Worm (Caenorhabditis elegans): Measurements from ENCODE around the gene spv-1.

DNA sequence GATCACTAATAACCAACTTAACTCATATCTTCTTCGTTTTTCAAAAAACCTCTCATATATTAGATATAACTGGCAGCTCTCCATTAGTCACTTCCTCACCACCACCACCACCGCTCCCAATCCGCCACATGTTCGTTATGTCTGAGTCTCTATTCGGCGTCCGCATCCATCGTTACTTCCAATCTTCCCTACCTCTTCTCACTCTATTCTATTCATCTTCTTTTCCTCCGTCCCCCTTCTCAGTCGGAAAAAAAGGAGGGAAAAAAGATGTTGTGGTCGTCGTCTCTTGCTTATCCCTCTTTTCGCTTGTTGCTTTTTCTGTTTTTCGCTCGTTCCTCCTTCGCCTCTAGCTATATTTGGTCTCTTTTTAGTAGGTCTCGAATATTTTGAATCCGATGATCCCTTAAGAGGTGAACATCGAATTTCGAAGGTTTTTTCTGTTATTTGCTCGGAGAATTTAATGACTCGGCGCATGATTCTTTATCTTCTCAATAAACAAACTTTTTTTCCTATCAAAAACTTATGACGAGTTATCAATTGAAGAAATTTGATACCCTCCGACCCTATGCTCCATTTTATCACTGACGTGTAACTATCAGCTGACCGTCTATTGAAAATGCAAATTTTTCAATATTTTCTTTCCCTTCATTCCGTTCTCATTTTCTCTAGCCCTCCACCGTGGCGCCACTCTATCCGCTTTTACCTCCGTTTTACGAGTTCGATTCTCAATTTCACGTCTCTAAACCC, 36.5 kb downstream of the spv-1 start:
- TF ChIP-seq atf-7 (tag; optimal IDR thresholded peaks at IDR 0.05) (peak; percentile 1), unc-62 (GFP tag; optimal IDR thresholded peaks at IDR 0.05) (no peak), tlf-1 (GFP tag; optimal IDR thresholded peaks at IDR 0.05) (no peak)
